Fruit fly (Drosophila melanogaster) whole organism, embryonic: Measurements from ENCODE around the gene Vps29.

Source experiments
- ATbp ChIP-seq: fragments of 200-800 bp; sonication (Bioruptor generic); optimal IDR thresholded peaks from 2 replicates; lab custom pipeline; 2017; ENCODE audit warnings: missing biosample characterization, mild to moderate bottlenecking, missing genetic modification characterization, missing genetic modification reagents
- CG10209 ChIP-seq: fragments of 200-800 bp; sonication (Bioruptor generic); optimal IDR thresholded peaks from 3 replicates; lab custom pipeline; 2017; ENCODE audit warnings: missing biosample characterization, mild to moderate bottlenecking, missing genetic modification characterization, missing genetic modification reagents
- CG10321 ChIP-seq: fragments of 200-800 bp; sonication (Bioruptor generic); IDR thresholded peaks from 2 replicates; pipeline ENCODE4 v1.3.6; 2022; ENCODE audit warnings: missing biosample characterization, missing genetic modification characterization
- CG10431 ChIP-seq: fragments of 200-800 bp; sonication (Bioruptor generic); optimal IDR thresholded peaks from 3 replicates; lab custom pipeline; 2018; ENCODE audit warnings: missing biosample characterization, mild to moderate bottlenecking, missing genetic modification characterization
- CG12942 ChIP-seq: fragments of 200-800 bp; sonication (Bioruptor generic); optimal IDR thresholded peaks from 3 replicates; lab custom pipeline; 2016; ENCODE audit warnings: missing biosample characterization, missing genetic modification characterization
- CG13287 ChIP-seq: fragments of 200-800 bp; sonication (Bioruptor generic); IDR thresholded peaks from 2 replicates; pipeline ENCODE4 v1.3.6; 2022; ENCODE audit warnings: missing biosample characterization, missing genetic modification characterization; ENCODE audit not compliant: partially characterized antibody
- CG13775 ChIP-seq: fragments of 200-800 bp; sonication (Bioruptor generic); optimal IDR thresholded peaks from 3 replicates; lab custom pipeline; 2017; ENCODE audit warnings: missing biosample characterization, mild to moderate bottlenecking, missing genetic modification characterization
- CG14441 ChIP-seq: fragments of 200-800 bp; sonication (Bioruptor generic); IDR thresholded peaks from 2 replicates; pipeline ENCODE4 v1.3.6; 2022; ENCODE audit warnings: missing biosample characterization, missing genetic modification characterization
- CG14860 ChIP-seq: fragments of 200-800 bp; sonication (Bioruptor generic); IDR thresholded peaks from 3 replicates; pipeline ENCODE4 v1.3.6; 2022; ENCODE audit warnings: missing biosample characterization, missing genetic modification characterization; ENCODE audit not compliant: partially characterized antibody
- CG15011 ChIP-seq: fragments of 200-800 bp; sonication (Bioruptor generic); optimal IDR thresholded peaks from 3 replicates; lab custom pipeline; 2018; ENCODE audit warnings: missing biosample characterization, mild to moderate bottlenecking, missing genetic modification characterization
- CG15073 ChIP-seq: fragments of 200-800 bp; sonication (Bioruptor generic); optimal IDR thresholded peaks from 2 replicates; lab custom pipeline; 2016; ENCODE audit warnings: missing biosample characterization, missing genetic modification characterization
- CG15269 ChIP-seq: fragments of 200-800 bp; sonication (Bioruptor generic); optimal IDR thresholded peaks from 2 replicates; lab custom pipeline; 2018; ENCODE audit warnings: missing biosample characterization, mild to moderate bottlenecking, missing genetic modification characterization, moderate library complexity
- CG17359 ChIP-seq: fragments of 200-800 bp; sonication (Bioruptor generic); optimal IDR thresholded peaks from 3 replicates; lab custom pipeline; 2018; ENCODE audit warnings: missing biosample characterization, mild to moderate bottlenecking, missing genetic modification characterization, moderate library complexity
- CG17568 ChIP-seq: fragments of 200-800 bp; sonication (Bioruptor generic); optimal IDR thresholded peaks from 2 replicates; lab custom pipeline; 2018; ENCODE audit warnings: missing biosample characterization, mild to moderate bottlenecking, missing genetic modification characterization, moderate library complexity
- CG17912 ChIP-seq: fragments of 200-800 bp; sonication (Bioruptor generic); optimal IDR thresholded peaks from 2 replicates; lab custom pipeline; 2018; ENCODE audit warnings: missing biosample characterization, mild to moderate bottlenecking, missing genetic modification characterization
- CG2889 ChIP-seq: fragments of 200-800 bp; sonication (Bioruptor generic); IDR thresholded peaks from 3 replicates; pipeline ENCODE4 v1.3.6; 2022; ENCODE audit warnings: missing biosample characterization, missing genetic modification characterization
- CG4820 ChIP-seq: fragments of 200-800 bp; sonication (Bioruptor generic); optimal IDR thresholded peaks from 3 replicates; lab custom pipeline; 2016; ENCODE audit warnings: missing biosample characterization, missing genetic modification characterization
- CG5245 ChIP-seq: fragments of 200-800 bp; sonication (Bioruptor generic); optimal IDR thresholded peaks from 3 replicates; lab custom pipeline; 2016; ENCODE audit warnings: missing biosample characterization, missing genetic modification characterization
- CG5953 ChIP-seq: fragments of 200-800 bp; sonication (Bioruptor generic); IDR thresholded peaks from 2 replicates; pipeline ENCODE4 v1.3.6; 2022; ENCODE audit warnings: missing biosample characterization, missing genetic modification characterization
- CG7928 ChIP-seq: fragments of 200-800 bp; sonication (Bioruptor generic); optimal IDR thresholded peaks from 2 replicates; lab custom pipeline; 2017; ENCODE audit warnings: missing biosample characterization, mild to moderate bottlenecking, missing genetic modification characterization
- CoRest ChIP-seq: fragments of 200-800 bp; sonication (Bioruptor generic); optimal IDR thresholded peaks from 3 replicates; lab custom pipeline; 2018; ENCODE audit warnings: missing biosample characterization, mild to moderate bottlenecking, missing genetic modification characterization, moderate library complexity
- Dbx ChIP-seq: fragments of 200-800 bp; sonication (Bioruptor generic); IDR thresholded peaks from 3 replicates; pipeline ENCODE4 v1.3.6; 2022; ENCODE audit warnings: missing biosample characterization, missing genetic modification characterization
- Dek ChIP-seq: fragments of 200-800 bp; sonication (Bioruptor generic); optimal IDR thresholded peaks from 3 replicates; lab custom pipeline; 2019; ENCODE audit warnings: missing biosample characterization, mild to moderate bottlenecking, missing genetic modification characterization, moderate library complexity
- Dfd ChIP-seq, 2 experiments: fragments of >200 bp; optimal IDR thresholded peaks; 2 replicates each; lab custom pipeline; 2017; ENCODE audit warnings: missing biosample characterization in 2 of 2, missing genetic modification characterization in 2 of 2
- Dref ChIP-seq: fragments of 200-800 bp; sonication (Bioruptor generic); IDR thresholded peaks from 2 replicates; pipeline ENCODE4 v1.3.6; 2022; ENCODE audit warnings: missing biosample characterization, missing genetic modification characterization
- PHDP ChIP-seq: fragments of 200-800 bp; sonication (Bioruptor generic); optimal IDR thresholded peaks from 3 replicates; lab custom pipeline; 2018; ENCODE audit warnings: missing biosample characterization, mild to moderate bottlenecking, missing genetic modification characterization, moderate library complexity
- Rfx ChIP-seq: fragments of 200-800 bp; sonication (Bioruptor generic); IDR thresholded peaks from 2 replicates; pipeline ENCODE4 v1.3.6; 2022; ENCODE audit warnings: missing biosample characterization, missing genetic modification characterization
- Sin3A ChIP-seq: fragments of >200 bp; optimal IDR thresholded peaks from 2 replicates; lab custom pipeline; 2018
- Usf ChIP-seq: fragments of 200-800 bp; sonication (Bioruptor generic); optimal IDR thresholded peaks from 2 replicates; lab custom pipeline; 2017; ENCODE audit warnings: missing genotype, missing biosample characterization, missing genetic modification characterization
- Xbp1 ChIP-seq: fragments of 200-800 bp; sonication (Bioruptor generic); optimal IDR thresholded peaks from 3 replicates; lab custom pipeline; 2016; ENCODE audit warnings: missing biosample characterization, mild to moderate bottlenecking, missing genetic modification characterization
- ap ChIP-seq: fragments of 200-800 bp; sonication (Bioruptor generic); IDR thresholded peaks from 2 replicates; pipeline ENCODE4 v1.3.6; 2022; ENCODE audit warnings: missing biosample characterization, missing genetic modification characterization
- az2 ChIP-seq: fragments of 200-800 bp; sonication (Bioruptor generic); optimal IDR thresholded peaks from 3 replicates; lab custom pipeline; 2016; ENCODE audit warnings: missing biosample characterization, missing genetic modification characterization
- bbx ChIP-seq: fragments of 200-800 bp; sonication (Bioruptor generic); IDR thresholded peaks from 2 replicates; pipeline ENCODE4 v1.3.6; 2022; ENCODE audit warnings: missing biosample characterization, missing genetic modification characterization; ENCODE audit not compliant: partially characterized antibody
- bowl ChIP-seq: fragments of 200-800 bp; sonication (Bioruptor generic); IDR thresholded peaks from 2 replicates; pipeline ENCODE4 v1.3.6; 2022; ENCODE audit warnings: missing biosample characterization, missing genetic modification characterization
- crp ChIP-seq, 2 experiments: fragments of 200-800 bp; sonication (Bioruptor generic); optimal IDR thresholded peaks; 2 replicates in 1 of 2; 3 replicates in 1 of 2; lab custom pipeline; 2017; ENCODE audit warnings: missing biosample characterization in 2 of 2, missing genetic modification characterization in 2 of 2, mild to moderate bottlenecking in 1 of 2, moderate library complexity in 1 of 2
- dmrt99B ChIP-seq: fragments of 200-800 bp; sonication (Bioruptor generic); optimal IDR thresholded peaks from 2 replicates; lab custom pipeline; 2018; ENCODE audit warnings: missing biosample characterization, mild to moderate bottlenecking, missing genetic modification characterization, moderate library complexity
- gcm ChIP-seq: fragments of 200-800 bp; sonication (Bioruptor generic); optimal IDR thresholded peaks from 2 replicates; lab custom pipeline; 2019; ENCODE audit warnings: missing biosample characterization, mild to moderate bottlenecking, missing genetic modification characterization, moderate library complexity
- gro ChIP-seq: fragments of 200-800 bp; sonication (Bioruptor generic); optimal IDR thresholded peaks from 2 replicates; lab custom pipeline; 2016; ENCODE audit warnings: missing biosample characterization, missing genetic modification characterization
- her ChIP-seq: fragments of 200-800 bp; sonication (Bioruptor generic); optimal IDR thresholded peaks from 2 replicates; lab custom pipeline; 2016; ENCODE audit warnings: missing biosample characterization, missing genetic modification characterization
- jing ChIP-seq: fragments of 200-800 bp; sonication (Bioruptor generic); optimal IDR thresholded peaks from 2 replicates; lab custom pipeline; 2018; ENCODE audit warnings: missing biosample characterization, mild to moderate bottlenecking, missing genetic modification characterization
- ken ChIP-seq: fragments of 200-800 bp; sonication (Bioruptor generic); IDR thresholded peaks from 3 replicates; pipeline ENCODE4 v1.3.6; 2022; ENCODE audit warnings: missing biosample characterization, missing genetic modification characterization
- lbe ChIP-seq: fragments of 200-800 bp; sonication (Bioruptor generic); optimal IDR thresholded peaks from 2 replicates; lab custom pipeline; 2016; ENCODE audit warnings: missing biosample characterization, mild to moderate bottlenecking, missing genetic modification characterization
- lov ChIP-seq, 2 experiments: fragments of 200-800 bp in 1 of 2; fragments of >200 bp in 1 of 2; sonication (Bioruptor generic) in 1 of 2; IDR thresholded peaks in 1 of 2; optimal IDR thresholded peaks in 1 of 2; 2 replicates in 1 of 2; 3 replicates in 1 of 2; pipeline versions ENCODE4 v1.3.6 to Lab custom; 2017 to 2022; ENCODE audit warnings: missing biosample characterization in 1 of 2, missing genetic modification characterization in 1 of 2
- nau ChIP-seq: fragments of 200-800 bp; sonication (Bioruptor generic); optimal IDR thresholded peaks from 3 replicates; lab custom pipeline; 2017; ENCODE audit warnings: missing biosample characterization, mild to moderate bottlenecking, missing genetic modification characterization, missing genetic modification reagents
- pan ChIP-seq, 4 experiments: fragments of >200 bp in 3 of 4; fragments of 200-800 bp in 1 of 4; sonication (Bioruptor generic) in 1 of 4; optimal IDR thresholded peaks in 3 of 4; IDR thresholded peaks in 1 of 4; 2 replicates each; pipeline versions ENCODE4 v1.3.6 to Lab custom; 2017 to 2022; ENCODE audit warnings: missing biosample characterization in 2 of 4, missing genetic modification characterization in 2 of 4, mixed read lengths in 1 of 4
- shn ChIP-seq: fragments of 200-800 bp; sonication (Bioruptor generic); optimal IDR thresholded peaks from 3 replicates; lab custom pipeline; 2016; ENCODE audit warnings: missing biosample characterization, missing genetic modification characterization
- tx ChIP-seq: fragments of 200-800 bp; sonication (Bioruptor generic); optimal IDR thresholded peaks from 2 replicates; lab custom pipeline; 2016; ENCODE audit warnings: missing biosample characterization, missing genetic modification characterization
- vnd ChIP-seq: fragments of 200-800 bp; sonication (Bioruptor generic); IDR thresholded peaks from 3 replicates; pipeline ENCODE4 v1.3.6; 2022; ENCODE audit warnings: missing biosample characterization, missing genetic modification characterization; ENCODE audit not compliant: partially characterized antibody
- zfh1 ChIP-seq: fragments of 200-800 bp; sonication (Bioruptor generic); IDR thresholded peaks from 3 replicates; pipeline ENCODE4 v1.3.6; 2022; ENCODE audit warnings: missing biosample characterization, missing genetic modification characterization

Gene Vps29

DNA sequence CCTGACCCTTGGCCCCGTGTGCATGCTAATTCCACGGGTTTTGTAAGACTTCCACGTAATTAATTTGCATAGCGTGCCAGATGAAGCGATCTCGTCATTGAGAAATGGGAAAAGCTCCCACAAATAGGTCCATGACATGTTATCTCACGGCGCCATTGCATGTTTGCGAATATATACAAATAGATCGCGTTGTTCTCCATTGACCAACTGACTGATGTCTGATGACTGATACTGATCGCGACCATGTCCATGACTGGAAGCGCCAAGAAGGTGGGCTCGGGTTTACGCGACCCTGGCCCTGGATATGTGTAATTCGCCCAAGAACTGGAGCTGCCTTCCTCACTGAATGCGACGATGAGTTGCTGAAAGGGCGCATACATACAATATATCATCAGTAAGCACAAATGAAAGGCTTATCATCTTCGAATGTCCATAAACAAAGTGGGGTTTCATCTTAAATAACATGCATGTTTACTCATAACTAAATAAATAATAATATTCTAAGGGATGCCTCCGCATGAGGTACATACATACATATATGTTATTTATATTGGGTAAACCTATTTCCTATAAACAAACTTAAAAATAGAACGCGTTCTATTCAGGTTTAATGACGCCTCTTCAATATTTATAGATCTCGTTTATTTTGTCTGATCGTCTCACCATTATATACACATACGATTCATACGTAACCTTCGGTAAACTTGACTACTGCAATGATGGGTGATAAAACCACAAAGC is 27.3 kb upstream of the Vps29 start:
- no peak for TF ChIP-seq ken (GFP tag; lab: Robert Waterston, UW)
- TF ChIP-seq gro (GFP tag; lab: Kevin White, UChicago) = no peak
- no peak for TF ChIP-seq crp (GFP tag; optimal IDR thresholded peaks at IDR 0.05; lab: Kevin White, UChicago)
- TF ChIP-seq PHDP (tag; lab: Kevin White, UChicago) = peak; percentile 65
- no peak for TF ChIP-seq ap (GFP tag; lab: Robert Waterston, UW)
- TF ChIP-seq zfh1 (GFP tag; lab: Robert Waterston, UW) = peak; percentile 46; the same call in 1 of the 3 replicates
- TF ChIP-seq CG15073 (GFP tag; lab: Kevin White, UChicago) = no peak
- TF ChIP-seq CG17568 = peak; percentile 56
- no peak for TF ChIP-seq her (GFP tag; lab: Kevin White, UChicago)
- no peak for TF ChIP-seq pan (optimal IDR thresholded peaks at IDR 0.05; lab: Kevin White, UChicago)
- no peak for TF ChIP-seq pan (GFP tag; optimal IDR thresholded peaks at IDR 0.05 in 1 of 2, IDR thresholded peaks at IDR 0.05 in 1 of 2)
- TF ChIP-seq az2 (GFP tag; lab: Kevin White, UChicago) = no peak
- peak; percentile 34 for TF ChIP-seq CoRest (tag; lab: Kevin White, UChicago)
- no peak for TF ChIP-seq bowl (GFP tag; lab: Robert Waterston, UW)
- no peak for TF ChIP-seq CG15011 (GFP tag; lab: Kevin White, UChicago)
- peak; percentile 1 for TF ChIP-seq CG12942
- TF ChIP-seq CG17359 (tag; lab: Kevin White, UChicago) = peak; percentile 74
- TF ChIP-seq shn (GFP tag; lab: Kevin White, UChicago) = no peak
- TF ChIP-seq CG10321 (GFP tag; lab: Robert Waterston, UW) = no peak
- no peak for TF ChIP-seq tx (GFP tag; lab: Kevin White, UChicago)
- TF ChIP-seq Rfx = no peak
- TF ChIP-seq Xbp1 = no peak
- TF ChIP-seq CG13775 (GFP tag; lab: Kevin White, UChicago) = no peak
- TF ChIP-seq CG17912 (GFP tag; lab: Kevin White, UChicago) = no peak
- TF ChIP-seq lov (optimal IDR thresholded peaks at IDR 0.05; lab: Kevin White, UChicago) = no peak
- TF ChIP-seq lov (GFP tag; IDR thresholded peaks at IDR 0.05; lab: Robert Waterston, UW) = no peak
- no peak for TF ChIP-seq Dek (tag; lab: Kevin White, UChicago)
- TF ChIP-seq CG15269 (tag; lab: Kevin White, UChicago) = no peak
- peak; percentile 21 for TF ChIP-seq CG5245 (GFP tag; lab: Kevin White, UChicago)
- TF ChIP-seq Sin3A (lab: Kevin White, UChicago) = no peak
- TF ChIP-seq Dref = no peak
- TF ChIP-seq CG14860 (GFP tag; lab: Robert Waterston, UW) = no peak
- no peak for TF ChIP-seq Usf (GFP tag; lab: Kevin White, UChicago)
- no peak for TF ChIP-seq jing (GFP tag; lab: Kevin White, UChicago)
- TF ChIP-seq dmrt99B (tag; lab: Kevin White, UChicago) = peak; percentile 44
- TF ChIP-seq CG14441 (GFP tag; lab: Robert Waterston, UW) = no peak
- no peak for TF ChIP-seq CG7928 (GFP tag; lab: Kevin White, UChicago)
- TF ChIP-seq CG13287 = no peak
- TF ChIP-seq Dfd (GFP tag; optimal IDR thresholded peaks at IDR 0.05; lab: Kevin White, UChicago) = no peak
- TF ChIP-seq lbe (GFP tag; lab: Kevin White, UChicago) = no peak
- no peak for TF ChIP-seq CG2889 (GFP tag; lab: Robert Waterston, UW)
- peak; percentile 86 for TF ChIP-seq ATbp (GFP tag; lab: Kevin White, UChicago)
- peak; percentile 50 for TF ChIP-seq nau (GFP tag; lab: Kevin White, UChicago)
- TF ChIP-seq CG5953 = no peak
- no peak for TF ChIP-seq vnd (GFP tag; lab: Robert Waterston, UW)
- TF ChIP-seq CG10431 (GFP tag; lab: Kevin White, UChicago) = peak; percentile 33
- TF ChIP-seq gcm (GFP tag; lab: Kevin White, UChicago) = peak; percentile 55
- no peak for TF ChIP-seq Dbx (GFP tag; lab: Robert Waterston, UW)
- no peak for TF ChIP-seq bbx (GFP tag; lab: Robert Waterston, UW)
- TF ChIP-seq CG10209 (GFP tag; lab: Kevin White, UChicago) = peak; percentile 55
- TF ChIP-seq CG4820 (GFP tag; lab: Kevin White, UChicago) = peak; percentile 40
